Fruit fly (Drosophila melanogaster): ENCODE data around the gene CG11679.

DNA sequence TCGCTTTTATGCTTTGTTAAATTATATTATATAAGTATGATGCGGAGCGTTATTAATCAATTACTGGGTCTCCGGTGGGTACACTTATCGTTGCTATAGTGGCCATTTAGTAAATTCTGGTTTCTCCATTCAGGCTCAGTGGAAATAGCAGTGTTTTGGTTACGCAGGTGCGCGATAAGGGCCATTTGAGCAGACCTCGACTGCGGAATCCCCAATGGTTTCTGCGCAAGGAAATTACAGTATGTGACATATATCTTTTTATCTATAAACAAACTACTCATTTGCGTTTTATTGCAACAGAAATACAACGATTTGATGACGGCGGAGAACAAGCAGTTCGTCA is 22.5 kb upstream of the CG11679 start:
- TF ChIP-seq OdsH (GFP tag; optimal IDR thresholded peaks at IDR 0.05) (no peak), fd85E (GFP tag; optimal IDR thresholded peaks at IDR 0.05) (no peak), dsx (GFP tag; optimal IDR thresholded peaks at IDR 0.05; ENCODE audit: poor library complexity, severe bottlenecking) (no peak), CG6163 (GFP tag; IDR thresholded peaks at IDR 0.05) (no peak), Met (GFP tag; optimal IDR thresholded peaks at IDR 0.05) (no peak), eg (GFP tag; IDR thresholded peaks at IDR 0.05) (no peak)

All from whole organism, prepupa.